Fruit fly (Drosophila melanogaster) whole organism, embryonic: ENCODE data around the gene CG33293.

Experiments used
- Bteb2 ChIP-seq: fragments of 200-800 bp; sonication (Bioruptor generic); optimal IDR thresholded peaks from 2 replicates; lab custom pipeline; 2016; ENCODE audit warnings: missing biosample characterization, missing genetic modification characterization
- CG11398 ChIP-seq: fragments of 200-800 bp; sonication (Bioruptor generic); optimal IDR thresholded peaks from 2 replicates; lab custom pipeline; 2016; ENCODE audit warnings: missing biosample characterization, missing genetic modification characterization
- CG11456 ChIP-seq: fragments of 200-800 bp; sonication (Bioruptor generic); IDR thresholded peaks from 3 replicates; pipeline ENCODE4 v1.3.6; 2022; ENCODE audit warnings: missing biosample characterization, missing genetic modification characterization
- CG1233 ChIP-seq: fragments of 200-800 bp; sonication (Bioruptor generic); optimal IDR thresholded peaks from 4 replicates; lab custom pipeline; 2018; ENCODE audit warnings: missing biosample characterization, mild to moderate bottlenecking, missing genetic modification characterization
- CG13296 ChIP-seq: fragments of 200-800 bp; sonication (Bioruptor generic); optimal IDR thresholded peaks from 3 replicates; lab custom pipeline; 2018; ENCODE audit warnings: missing biosample characterization, mild to moderate bottlenecking, missing genetic modification characterization
- CG1603 ChIP-seq: fragments of 200-800 bp; sonication (Bioruptor generic); optimal IDR thresholded peaks from 2 replicates; lab custom pipeline; 2019; ENCODE audit warnings: missing biosample characterization, mild to moderate bottlenecking, missing genetic modification characterization, moderate library complexity
- CG1647 ChIP-seq: fragments of 200-800 bp; sonication (Bioruptor generic); optimal IDR thresholded peaks from 3 replicates; lab custom pipeline; 2016; ENCODE audit warnings: missing biosample characterization, missing genetic modification characterization
- CG18619 ChIP-seq: fragments of 200-800 bp; sonication (Bioruptor generic); optimal IDR thresholded peaks from 3 replicates; lab custom pipeline; 2017; ENCODE audit warnings: missing biosample characterization, mild to moderate bottlenecking, missing genetic modification characterization
- CG2199 ChIP-seq: fragments of 200-800 bp; sonication (Bioruptor generic); IDR thresholded peaks from 3 replicates; pipeline ENCODE4 v1.3.6; 2022; ENCODE audit warnings: missing biosample characterization, missing genetic modification characterization
- CG2889 ChIP-seq: fragments of 200-800 bp; sonication (Bioruptor generic); IDR thresholded peaks from 3 replicates; pipeline ENCODE4 v1.3.6; 2022; ENCODE audit warnings: missing biosample characterization, missing genetic modification characterization
- CG30403 ChIP-seq: fragments of 200-800 bp; sonication (Bioruptor generic); optimal IDR thresholded peaks from 3 replicates; lab custom pipeline; 2016; ENCODE audit warnings: missing biosample characterization, missing genetic modification characterization
- CG5245 ChIP-seq: fragments of 200-800 bp; sonication (Bioruptor generic); optimal IDR thresholded peaks from 3 replicates; lab custom pipeline; 2016; ENCODE audit warnings: missing biosample characterization, missing genetic modification characterization
- CG7987 ChIP-seq: fragments of 200-800 bp; sonication (Bioruptor generic); optimal IDR thresholded peaks from 2 replicates; lab custom pipeline; 2018; ENCODE audit warnings: missing biosample characterization, mild to moderate bottlenecking, missing genetic modification characterization, moderate library complexity
- CG9727 ChIP-seq: fragments of 200-800 bp; sonication (Bioruptor generic); optimal IDR thresholded peaks from 3 replicates; lab custom pipeline; 2017; ENCODE audit warnings: missing biosample characterization, mild to moderate bottlenecking, missing genetic modification characterization
- Dfd ChIP-seq, 2 experiments: fragments of >200 bp; optimal IDR thresholded peaks; 2 replicates each; lab custom pipeline; 2017; ENCODE audit warnings: missing biosample characterization in 2 of 2, missing genetic modification characterization in 2 of 2
- Hr78 ChIP-seq, 2 experiments: fragments of 200-800 bp in 1 of 2; fragments of >200 bp in 1 of 2; sonication (Bioruptor generic) in 1 of 2; optimal IDR thresholded peaks; 2 replicates each; lab custom pipeline; 2017 to 2019; ENCODE audit warnings: missing biosample characterization in 2 of 2, missing genetic modification characterization in 2 of 2, mild to moderate bottlenecking in 1 of 2, moderate library complexity in 1 of 2
- Meics ChIP-seq: fragments of 200-800 bp; sonication (Bioruptor generic); optimal IDR thresholded peaks from 2 replicates; lab custom pipeline; 2017; ENCODE audit warnings: missing biosample characterization, mild to moderate bottlenecking, missing genetic modification characterization
- NFAT ChIP-seq: fragments of 200-800 bp; sonication (Bioruptor generic); IDR thresholded peaks from 2 replicates; pipeline ENCODE4 v1.3.6; 2022; ENCODE audit warnings: missing biosample characterization, missing genetic modification characterization
- Sox100B ChIP-seq: fragments of 200-800 bp; sonication (Bioruptor generic); optimal IDR thresholded peaks from 3 replicates; lab custom pipeline; 2018; ENCODE audit warnings: missing biosample characterization, mild to moderate bottlenecking, missing genetic modification characterization
- Xbp1 ChIP-seq: fragments of 200-800 bp; sonication (Bioruptor generic); optimal IDR thresholded peaks from 3 replicates; lab custom pipeline; 2016; ENCODE audit warnings: missing biosample characterization, mild to moderate bottlenecking, missing genetic modification characterization
- ara ChIP-seq: fragments of 200-800 bp; sonication (Bioruptor generic); IDR thresholded peaks from 2 replicates; pipeline ENCODE4 v1.3.6; 2022; ENCODE audit warnings: missing biosample characterization, missing genetic modification characterization
- bab2 ChIP-seq: fragments of 200-800 bp; sonication (Bioruptor generic); optimal IDR thresholded peaks from 2 replicates; lab custom pipeline; 2016; ENCODE audit warnings: missing biosample characterization, missing genetic modification characterization
- bbx ChIP-seq: fragments of 200-800 bp; sonication (Bioruptor generic); IDR thresholded peaks from 2 replicates; pipeline ENCODE4 v1.3.6; 2022; ENCODE audit warnings: missing biosample characterization, missing genetic modification characterization; ENCODE audit not compliant: partially characterized antibody
- bcd ChIP-seq: fragments of 200-800 bp; sonication (Bioruptor generic); optimal IDR thresholded peaks from 2 replicates; lab custom pipeline; 2017; ENCODE audit warnings: missing biosample characterization, mild to moderate bottlenecking, missing genetic modification characterization
- croc ChIP-seq: fragments of 200-800 bp; sonication (Bioruptor generic); conservative IDR thresholded peaks from 3 replicates; pipeline ENCODE4 v1.3.6; 2022; ENCODE audit warnings: missing biosample characterization, missing genetic modification characterization
- crol ChIP-seq: fragments of 200-800 bp; sonication (Bioruptor generic); IDR thresholded peaks from 2 replicates; pipeline ENCODE4 v1.3.6; 2022; ENCODE audit warnings: missing biosample characterization, missing genetic modification characterization
- emc ChIP-seq: fragments of 200-800 bp; sonication (Bioruptor generic); optimal IDR thresholded peaks from 2 replicates; lab custom pipeline; 2016; ENCODE audit warnings: missing biosample characterization, missing genetic modification characterization
- onecut ChIP-seq: fragments of 200-800 bp; sonication (Bioruptor generic); IDR thresholded peaks from 2 replicates; pipeline ENCODE4 v1.3.6; 2022; ENCODE audit warnings: missing biosample characterization, missing genetic modification characterization
- ro ChIP-seq: fragments of 200-800 bp; sonication (Bioruptor generic); IDR thresholded peaks from 2 replicates; pipeline ENCODE4 v1.3.6; 2022; ENCODE audit warnings: missing biosample characterization, missing genetic modification characterization
- sens ChIP-seq: fragments of 200-800 bp; sonication (Bioruptor generic); peaks from one replicate; lab custom pipeline; 2016; ENCODE audit warnings: missing biosample characterization, missing genetic modification characterization
- seq ChIP-seq: fragments of 200-800 bp; sonication (Bioruptor generic); IDR thresholded peaks from 2 replicates; pipeline ENCODE4 v1.3.6; 2022; ENCODE audit warnings: missing biosample characterization, missing genetic modification characterization
- so ChIP-seq: fragments of 200-800 bp; sonication (Bioruptor generic); IDR thresholded peaks from 3 replicates; pipeline ENCODE4 v1.3.6; 2022; ENCODE audit warnings: missing biosample characterization, missing genetic modification characterization
- ttk ChIP-seq: fragments of 200-800 bp; sonication (Bioruptor generic); IDR thresholded peaks from 2 replicates; pipeline ENCODE4 v2.1.2; 2022; ENCODE audit warnings: missing biosample characterization, missing genetic modification characterization
- unpg ChIP-seq: fragments of 200-800 bp; sonication (Bioruptor generic); optimal IDR thresholded peaks from 3 replicates; lab custom pipeline; 2018; ENCODE audit warnings: missing biosample characterization, mild to moderate bottlenecking, missing genetic modification characterization, moderate library complexity
- zen ChIP-seq: fragments of 200-800 bp; sonication (Bioruptor generic); optimal IDR thresholded peaks from 3 replicates; lab custom pipeline; 2018; ENCODE audit warnings: missing biosample characterization, mild to moderate bottlenecking, missing genetic modification characterization, moderate library complexity
- zen2 ChIP-seq: fragments of 200-800 bp; sonication (Bioruptor generic); IDR thresholded peaks from 3 replicates; pipeline ENCODE4 v1.3.6; 2022; ENCODE audit warnings: missing biosample characterization, missing genetic modification characterization; ENCODE audit not compliant: partially characterized antibody
- zfh1 ChIP-seq: fragments of 200-800 bp; sonication (Bioruptor generic); IDR thresholded peaks from 3 replicates; pipeline ENCODE4 v1.3.6; 2022; ENCODE audit warnings: missing biosample characterization, missing genetic modification characterization

The CG33293 gene

dm6 chr3R:5215334-5216307 is 24.9 kb downstream of the CG33293 start (continued):
- TF ChIP-seq ro (GFP tag; lab: Robert Waterston, UW), result peak; percentile 79
- peak; percentile 86 for TF ChIP-seq Xbp1 (GFP tag; lab: Kevin White, UChicago)
- TF ChIP-seq croc (GFP tag; lab: Robert Waterston, UW), result peak; percentile 83
- peak; percentile 97 for TF ChIP-seq onecut
- peak in 1 of 2 experiments; percentile 93 for TF ChIP-seq Hr78 (GFP tag; optimal IDR thresholded peaks at IDR 0.05; lab: Kevin White, UChicago)
- peak; percentile 80 for TF ChIP-seq CG2889 (GFP tag; lab: Robert Waterston, UW)
- peak; percentile 97 for TF ChIP-seq CG18619 (GFP tag; lab: Kevin White, UChicago)
- TF ChIP-seq CG30403, result peak; percentile 77
- peak; percentile 98 for TF ChIP-seq CG5245 (GFP tag; lab: Kevin White, UChicago)
- TF ChIP-seq ara (GFP tag; lab: Robert Waterston, UW), result peak; percentile 99
- peak; percentile 99 for TF ChIP-seq bab2
- TF ChIP-seq crol (GFP tag; lab: Robert Waterston, UW), result peak; percentile 88
- TF ChIP-seq CG1647 (GFP tag; lab: Kevin White, UChicago), result peak; percentile 98
- TF ChIP-seq CG9727 (GFP tag; lab: Kevin White, UChicago), result peak; percentile 100
- TF ChIP-seq CG1233 (GFP tag; lab: Kevin White, UChicago), result peak; percentile 99
- peak; percentile 77 for TF ChIP-seq emc (GFP tag; lab: Kevin White, UChicago)
- TF ChIP-seq NFAT (GFP tag; lab: Robert Waterston, UW), result peak; percentile 78
- peak; percentile 100 for TF ChIP-seq CG11398 (GFP tag; lab: Kevin White, UChicago)
- peak; percentile 93 for TF ChIP-seq unpg (GFP tag; lab: Kevin White, UChicago)
- peak; percentile 73 for TF ChIP-seq CG13296 (GFP tag; lab: Kevin White, UChicago)
- TF ChIP-seq ttk (GFP tag; lab: Robert Waterston, UW), result peak; percentile 89
- TF ChIP-seq Bteb2, result peak; percentile 84
- TF ChIP-seq zen (tag; lab: Kevin White, UChicago), result peak; percentile 89
- TF ChIP-seq zen2 (GFP tag; lab: Robert Waterston, UW), result no peak
- TF ChIP-seq Sox100B (GFP tag; lab: Kevin White, UChicago), result peak; percentile 98
- peak; percentile 98 for TF ChIP-seq CG1603
- no peak for TF ChIP-seq bbx (GFP tag; lab: Robert Waterston, UW)
- peak; percentile 97 for TF ChIP-seq bcd
- TF ChIP-seq CG7987 (GFP tag; lab: Kevin White, UChicago), result peak; percentile 99

- TF ChIP-seq CG11456 (GFP tag; lab: Robert Waterston, UW), result 0 out of 3 replicates have a peak, but pooled peaks have one; percentile 28
- 0 out of 2 replicates have a peak, but pooled peaks have one; percentile 37 for TF ChIP-seq crol (GFP tag; lab: Robert Waterston, UW)
- TF ChIP-seq zfh1, result 0 out of 3 replicates have a peak, but pooled peaks have one; percentile 29
- no peak for TF ChIP-seq Dfd (GFP tag; optimal IDR thresholded peaks at IDR 0.05; lab: Kevin White, UChicago)
- 0 out of 3 replicates have a peak, but pooled peaks have one; percentile 29 for TF ChIP-seq so (GFP tag; lab: Robert Waterston, UW)
- TF ChIP-seq seq, result peak; percentile 36; the same call in 1 of the 2 replicates
- peak; percentile 59 for TF ChIP-seq sens (GFP tag; lab: Kevin White, UChicago)
- no peak for TF ChIP-seq Meics (GFP tag; lab: Kevin White, UChicago)
- TF ChIP-seq CG2199 (GFP tag; lab: Robert Waterston, UW), result 0 out of 3 replicates have a peak, but pooled peaks have one; percentile 19
Measured at dm6 chr3R:5214162-5214916, 26.2 kb downstream of the CG33293 start.
